Fruit fly (Drosophila melanogaster) whole organism, embryonic: ENCODE data around the gene Or22b.
A peak's percentile ranks its signal among the peaks of the same experiment; 100 is the strongest.

Experiments used
- Abd-B ChIP-seq: fragments of 200-800 bp; sonication (Bioruptor generic); optimal IDR thresholded peaks from 2 replicates; lab custom pipeline; 2018; ENCODE audit warnings: missing biosample characterization, mild to moderate bottlenecking, missing genetic modification characterization, moderate library complexity
- BtbVII ChIP-seq: fragments of 200-800 bp; sonication (Bioruptor generic); optimal IDR thresholded peaks from 3 replicates; lab custom pipeline; 2017; ENCODE audit warnings: missing biosample characterization, mild to moderate bottlenecking, missing genetic modification characterization
- Bteb2 ChIP-seq: fragments of 200-800 bp; sonication (Bioruptor generic); optimal IDR thresholded peaks from 2 replicates; lab custom pipeline; 2016; ENCODE audit warnings: missing biosample characterization, missing genetic modification characterization
- CG11696 ChIP-seq: fragments of 200-800 bp; sonication (Bioruptor generic); IDR thresholded peaks from 2 replicates; pipeline ENCODE4 v1.3.6; 2022; ENCODE audit warnings: missing biosample characterization, missing genetic modification characterization
- CG12071 ChIP-seq: fragments of 200-800 bp; sonication (Bioruptor generic); optimal IDR thresholded peaks from 3 replicates; lab custom pipeline; 2018; ENCODE audit warnings: missing biosample characterization, mild to moderate bottlenecking, missing genetic modification characterization
- CG12659 ChIP-seq: fragments of 200-800 bp; sonication (Bioruptor generic); optimal IDR thresholded peaks from 3 replicates; lab custom pipeline; 2017; ENCODE audit warnings: mild to moderate bottlenecking, missing biosample characterization, missing genetic modification reagents, missing genetic modification characterization
- CG13296 ChIP-seq: fragments of 200-800 bp; sonication (Bioruptor generic); optimal IDR thresholded peaks from 3 replicates; lab custom pipeline; 2018; ENCODE audit warnings: missing biosample characterization, mild to moderate bottlenecking, missing genetic modification characterization
- CG13624 ChIP-seq: fragments of 200-800 bp; sonication (Bioruptor generic); optimal IDR thresholded peaks from 2 replicates; lab custom pipeline; 2016; ENCODE audit warnings: missing biosample characterization, missing genetic modification characterization
- CG14667 ChIP-seq: fragments of 200-800 bp; sonication (Bioruptor generic); IDR thresholded peaks from 2 replicates; pipeline ENCODE4 v1.3.6; 2022; ENCODE audit warnings: missing biosample characterization, missing genetic modification characterization
- CG17361 ChIP-seq: fragments of 200-800 bp; sonication (Bioruptor generic); IDR thresholded peaks from 3 replicates; pipeline ENCODE4 v1.3.6; 2022; ENCODE audit warnings: missing biosample characterization, missing genetic modification characterization
- CG17568 ChIP-seq: fragments of 200-800 bp; sonication (Bioruptor generic); optimal IDR thresholded peaks from 2 replicates; lab custom pipeline; 2018; ENCODE audit warnings: missing biosample characterization, mild to moderate bottlenecking, missing genetic modification characterization, moderate library complexity
- CG18599 ChIP-seq: fragments of 200-800 bp; sonication (Bioruptor generic); optimal IDR thresholded peaks from 3 replicates; lab custom pipeline; 2017; ENCODE audit warnings: missing biosample characterization, missing genetic modification characterization, mild to moderate bottlenecking, moderate library complexity, missing genetic modification reagents
- CG2712 ChIP-seq: fragments of 200-800 bp; optimal IDR thresholded peaks from 3 replicates; lab custom pipeline; 2019; ENCODE audit warnings: missing biosample characterization, mild to moderate bottlenecking, missing genetic modification characterization, moderate library complexity
- CG3163 ChIP-seq: fragments of 200-800 bp; sonication (Bioruptor generic); optimal IDR thresholded peaks from 3 replicates; lab custom pipeline; 2016; ENCODE audit warnings: missing biosample characterization, missing genetic modification characterization
- CG3847 ChIP-seq: fragments of 200-800 bp; sonication (Bioruptor generic); IDR thresholded peaks from 2 replicates; pipeline ENCODE4 v1.3.6; 2022; ENCODE audit warnings: missing biosample characterization, missing genetic modification characterization
- CG4854 ChIP-seq: fragments of 200-800 bp; sonication (Bioruptor generic); optimal IDR thresholded peaks from 2 replicates; lab custom pipeline; 2016; ENCODE audit warnings: missing biosample characterization, missing genetic modification characterization, inconsistent platforms
- CG7556 ChIP-seq: fragments of 200-800 bp; sonication (Bioruptor generic); optimal IDR thresholded peaks from 2 replicates; lab custom pipeline; 2017; ENCODE audit warnings: missing biosample characterization, mild to moderate bottlenecking, missing genetic modification characterization
- CG7839 ChIP-seq: fragments of 200-800 bp; sonication (Bioruptor generic); optimal IDR thresholded peaks from 3 replicates; lab custom pipeline; 2018; ENCODE audit warnings: missing biosample characterization, mild to moderate bottlenecking, missing genetic modification characterization, moderate library complexity
- CG8388 ChIP-seq: fragments of 200-800 bp; sonication (Bioruptor generic); optimal IDR thresholded peaks from 2 replicates; lab custom pipeline; 2019; ENCODE audit warnings: missing biosample characterization, mild to moderate bottlenecking, missing genetic modification characterization, moderate library complexity
- Drgx ChIP-seq: fragments of 200-800 bp; sonication (Bioruptor generic); IDR thresholded peaks from 2 replicates; pipeline ENCODE4 v1.3.6; 2022; ENCODE audit warnings: missing biosample characterization, missing genetic modification characterization
- ERR ChIP-seq: fragments of 200-800 bp; sonication (Bioruptor generic); optimal IDR thresholded peaks from 2 replicates; lab custom pipeline; 2016; ENCODE audit warnings: missing biosample characterization, missing genetic modification characterization
- Fer3 ChIP-seq: fragments of 200-800 bp; sonication (Bioruptor generic); optimal IDR thresholded peaks from 2 replicates; lab custom pipeline; 2018; ENCODE audit warnings: missing biosample characterization, mild to moderate bottlenecking, missing genetic modification characterization, moderate library complexity
- Hmr ChIP-seq: fragments of 200-800 bp; sonication (Bioruptor generic); optimal IDR thresholded peaks from 3 replicates; lab custom pipeline; 2017; ENCODE audit warnings: mild to moderate bottlenecking, missing biosample characterization, missing genetic modification reagents, missing genetic modification characterization
- Mad ChIP-seq: fragments of 200-800 bp; sonication (Bioruptor generic); optimal IDR thresholded peaks from 2 replicates; lab custom pipeline; 2016; ENCODE audit warnings: missing biosample characterization, missing genetic modification characterization
- Nf-YC ChIP-seq: fragments of 200-800 bp; optimal IDR thresholded peaks from 3 replicates; lab custom pipeline; 2019; ENCODE audit warnings: missing biosample characterization, mild to moderate bottlenecking, missing genetic modification characterization, moderate library complexity
- Ptx1 ChIP-seq: fragments of 200-800 bp; sonication (Bioruptor generic); IDR thresholded peaks from 2 replicates; pipeline ENCODE4 v1.3.6; 2022; ENCODE audit warnings: missing biosample characterization, missing genetic modification characterization
- Spps ChIP-seq: fragments of 200-800 bp; sonication (Bioruptor generic); optimal IDR thresholded peaks from 2 replicates; lab custom pipeline; 2018; ENCODE audit warnings: missing biosample characterization, mild to moderate bottlenecking, missing genetic modification characterization
- Ssrp ChIP-seq: fragments of 200-800 bp; sonication (Bioruptor generic); optimal IDR thresholded peaks from 2 replicates; lab custom pipeline; 2018; ENCODE audit warnings: missing biosample characterization, mild to moderate bottlenecking, missing genetic modification characterization, moderate library complexity
- ash1 ChIP-seq: fragments of 200-800 bp; sonication (Bioruptor generic); optimal IDR thresholded peaks from 2 replicates; lab custom pipeline; 2018; ENCODE audit warnings: missing biosample characterization, mild to moderate bottlenecking, missing genetic modification characterization
- bowl ChIP-seq: fragments of 200-800 bp; sonication (Bioruptor generic); IDR thresholded peaks from 2 replicates; pipeline ENCODE4 v1.3.6; 2022; ENCODE audit warnings: missing biosample characterization, missing genetic modification characterization
- cas ChIP-seq: fragments of 200-800 bp; sonication (Bioruptor generic); IDR thresholded peaks from 2 replicates; pipeline ENCODE4 v1.3.6; 2022; ENCODE audit warnings: missing biosample characterization, missing genetic modification characterization
- danr ChIP-seq: fragments of 200-800 bp; sonication (Bioruptor generic); IDR thresholded peaks from 2 replicates; pipeline ENCODE4 v1.3.6; 2022; ENCODE audit warnings: missing biosample characterization, missing genetic modification characterization
- dpn ChIP-seq, 2 experiments: fragments of 200-800 bp; sonication (Bioruptor generic); optimal IDR thresholded peaks; 3 replicates each; lab custom pipeline; 2016; ENCODE audit warnings: missing biosample characterization in 2 of 2, missing genetic modification characterization in 2 of 2
- exex ChIP-seq: fragments of 200-800 bp; sonication (Bioruptor generic); optimal IDR thresholded peaks from 4 replicates; lab custom pipeline; 2018; ENCODE audit warnings: missing biosample characterization, mild to moderate bottlenecking, missing genetic modification characterization, moderate library complexity
- eyg ChIP-seq: fragments of 200-800 bp; sonication (Bioruptor generic); optimal IDR thresholded peaks from 3 replicates; lab custom pipeline; 2016; ENCODE audit warnings: missing biosample characterization, missing genetic modification characterization
- ham ChIP-seq: fragments of 200-800 bp; sonication (Bioruptor generic); IDR thresholded peaks from 2 replicates; pipeline ENCODE4 v1.3.6; 2022; ENCODE audit warnings: missing biosample characterization, missing genetic modification characterization
- hb ChIP-seq: fragments of 200-800 bp; sonication (Bioruptor generic); IDR thresholded peaks from 3 replicates; pipeline ENCODE4 v1.3.6; 2022; ENCODE audit warnings: missing biosample characterization, missing genetic modification characterization; ENCODE audit not compliant: partially characterized antibody
- her ChIP-seq: fragments of 200-800 bp; sonication (Bioruptor generic); optimal IDR thresholded peaks from 2 replicates; lab custom pipeline; 2016; ENCODE audit warnings: missing biosample characterization, missing genetic modification characterization
- hth ChIP-seq: fragments of >200 bp; optimal IDR thresholded peaks from 2 replicates; lab custom pipeline; 2017; ENCODE audit warnings: inconsistent platforms
- ind ChIP-seq: fragments of 200-800 bp; sonication (Bioruptor generic); optimal IDR thresholded peaks from 3 replicates; lab custom pipeline; 2016; ENCODE audit warnings: missing biosample characterization, missing genetic modification characterization
- pan ChIP-seq, 4 experiments: fragments of >200 bp in 3 of 4; fragments of 200-800 bp in 1 of 4; sonication (Bioruptor generic) in 1 of 4; optimal IDR thresholded peaks in 3 of 4; IDR thresholded peaks in 1 of 4; 2 replicates each; pipeline versions ENCODE4 v1.3.6 to Lab custom; 2017 to 2022; ENCODE audit warnings: missing biosample characterization in 2 of 4, missing genetic modification characterization in 2 of 4, mixed read lengths in 1 of 4
- phol ChIP-seq: fragments of 200-800 bp; sonication (Bioruptor generic); optimal IDR thresholded peaks from 3 replicates; lab custom pipeline; 2018; ENCODE audit warnings: missing biosample characterization, mild to moderate bottlenecking, missing genetic modification characterization, moderate library complexity
- ro ChIP-seq: fragments of 200-800 bp; sonication (Bioruptor generic); IDR thresholded peaks from 2 replicates; pipeline ENCODE4 v1.3.6; 2022; ENCODE audit warnings: missing biosample characterization, missing genetic modification characterization
- sim ChIP-seq: fragments of 200-800 bp; sonication (Bioruptor generic); IDR thresholded peaks from 2 replicates; pipeline ENCODE4 v1.3.6; 2022; ENCODE audit warnings: missing biosample characterization, missing genetic modification characterization
- sqz ChIP-seq: fragments of 200-800 bp; sonication (Bioruptor generic); optimal IDR thresholded peaks from 3 replicates; lab custom pipeline; 2018; ENCODE audit warnings: missing biosample characterization, mild to moderate bottlenecking, missing genetic modification characterization
- stc ChIP-seq: fragments of 200-800 bp; sonication (Bioruptor generic); IDR thresholded peaks from 2 replicates; pipeline ENCODE4 v1.3.6; 2022; ENCODE audit warnings: missing biosample characterization, missing genetic modification characterization
- stwl ChIP-seq: fragments of 200-800 bp; sonication (Bioruptor generic); optimal IDR thresholded peaks from 3 replicates; lab custom pipeline; 2018; ENCODE audit warnings: missing biosample characterization, mild to moderate bottlenecking, missing genetic modification characterization, moderate library complexity
- tgo ChIP-seq: fragments of 200-800 bp; sonication (Bioruptor generic); IDR thresholded peaks from 3 replicates; pipeline ENCODE4 v1.3.6; 2022; ENCODE audit warnings: missing biosample characterization, missing genetic modification characterization
- tll ChIP-seq, 2 experiments: fragments of 200-800 bp in 1 of 2; fragments of >200 bp in 1 of 2; sonication (Bioruptor generic) in 1 of 2; optimal IDR thresholded peaks; 2 replicates each; lab custom pipeline; 2017 to 2019; ENCODE audit warnings: missing biosample characterization in 2 of 2, missing genetic modification characterization in 2 of 2, mild to moderate bottlenecking in 1 of 2, moderate library complexity in 1 of 2
- vfl ChIP-seq: fragments of 200-800 bp; sonication (Bioruptor generic); optimal IDR thresholded peaks from 2 replicates; lab custom pipeline; 2016; ENCODE audit warnings: missing biosample characterization, missing genetic modification characterization
- vvl ChIP-seq: fragments of 200-800 bp; sonication (Bioruptor generic); IDR thresholded peaks from 2 replicates; pipeline ENCODE4 v1.3.6; 2022; ENCODE audit warnings: missing biosample characterization, missing genetic modification characterization
- zfh1 ChIP-seq: fragments of 200-800 bp; sonication (Bioruptor generic); IDR thresholded peaks from 3 replicates; pipeline ENCODE4 v1.3.6; 2022; ENCODE audit warnings: missing biosample characterization, missing genetic modification characterization

The Or22b gene

dm6 chr2L:1568631-1569030, 46.1 kb downstream of the Or22b start (continued):
- TF ChIP-seq CG13296 = no peak
- no peak for TF ChIP-seq CG17361 (GFP tag; lab: Robert Waterston, UW)
- TF ChIP-seq CG7556 = no peak
- TF ChIP-seq CG7839 (tag; lab: Kevin White, UChicago) = peak; percentile 8
- TF ChIP-seq cas (GFP tag; lab: Robert Waterston, UW) = no peak
- no peak for TF ChIP-seq CG3847 (GFP tag; lab: Robert Waterston, UW)
- no peak for TF ChIP-seq CG12659 (GFP tag; lab: Kevin White, UChicago)
- no peak for TF ChIP-seq ro (GFP tag; lab: Robert Waterston, UW)
- peak; percentile 14 for TF ChIP-seq phol (tag; lab: Kevin White, UChicago)
- TF ChIP-seq bowl (GFP tag; lab: Robert Waterston, UW) = no peak
- no peak for TF ChIP-seq stc (GFP tag; lab: Robert Waterston, UW)
- TF ChIP-seq CG13624 (GFP tag; lab: Kevin White, UChicago) = no peak
- TF ChIP-seq tll (GFP tag; optimal IDR thresholded peaks at IDR 0.05; lab: Kevin White, UChicago) = no peak
- no peak for TF ChIP-seq pan (optimal IDR thresholded peaks at IDR 0.05; lab: Kevin White, UChicago)
- no peak for TF ChIP-seq pan (GFP tag; optimal IDR thresholded peaks at IDR 0.05 in 1 of 2, IDR thresholded peaks at IDR 0.05 in 1 of 2)
- TF ChIP-seq CG4854 = no peak
- no peak for TF ChIP-seq exex
- no peak for TF ChIP-seq hth (lab: Kevin White, UChicago)
- no peak for TF ChIP-seq her
- no peak for TF ChIP-seq dpn (GFP tag; optimal IDR thresholded peaks at IDR 0.05; lab: Kevin White, UChicago)
- no peak for TF ChIP-seq ERR (GFP tag; lab: Kevin White, UChicago)
- no peak for TF ChIP-seq ham (GFP tag; lab: Robert Waterston, UW)
- no peak for TF ChIP-seq BtbVII (GFP tag; lab: Kevin White, UChicago)
- no peak for TF ChIP-seq zfh1 (GFP tag; lab: Robert Waterston, UW)
- TF ChIP-seq Mad (GFP tag; lab: Kevin White, UChicago) = no peak
- TF ChIP-seq Spps = no peak
- no peak for TF ChIP-seq eyg (GFP tag; lab: Kevin White, UChicago)
- TF ChIP-seq Bteb2 = no peak
- TF ChIP-seq CG18599 (GFP tag; lab: Kevin White, UChicago) = peak; percentile 13
- TF ChIP-seq Ssrp (tag; lab: Kevin White, UChicago) = no peak
- no peak for TF ChIP-seq stwl (tag; lab: Kevin White, UChicago)
- no peak for TF ChIP-seq CG14667
- TF ChIP-seq CG12071 (GFP tag; lab: Kevin White, UChicago) = no peak
- no peak for TF ChIP-seq vvl
- peak; percentile 21; the same call in 1 of the 3 replicates for TF ChIP-seq tgo
- TF ChIP-seq sqz (GFP tag; lab: Kevin White, UChicago) = no peak
- TF ChIP-seq Hmr = peak; percentile 17
- TF ChIP-seq danr (GFP tag; lab: Robert Waterston, UW) = no peak
- TF ChIP-seq CG2712 = peak; percentile 14
- TF ChIP-seq vfl = no peak
- no peak for TF ChIP-seq Ptx1 (GFP tag; lab: Robert Waterston, UW)
- TF ChIP-seq Abd-B (GFP tag; lab: Kevin White, UChicago) = no peak
- TF ChIP-seq hb (GFP tag; lab: Robert Waterston, UW) = no peak
- no peak for TF ChIP-seq CG8388 (GFP tag; lab: Kevin White, UChicago)
- no peak for TF ChIP-seq CG17568 (GFP tag; lab: Kevin White, UChicago)
- no peak for TF ChIP-seq CG11696 (GFP tag; lab: Robert Waterston, UW)
- 0 out of 2 replicates have a peak, but pooled peaks have one; percentile 12 for TF ChIP-seq Drgx (GFP tag; lab: Robert Waterston, UW)
- TF ChIP-seq Fer3 = no peak
- peak; percentile 14 for TF ChIP-seq ind (GFP tag; lab: Kevin White, UChicago)
- no peak for TF ChIP-seq ash1 (GFP tag; lab: Kevin White, UChicago)
- no peak for TF ChIP-seq Nf-YC (tag; lab: Kevin White, UChicago)
- no peak for TF ChIP-seq sim
- no peak for TF ChIP-seq CG3163 (GFP tag; lab: Kevin White, UChicago)
